Worm (Caenorhabditis elegans) whole organism, young adult: Measurements from ENCODE around the gene clec-141.

Experiments used
- nfyb-1 ChIP-seq: fragments of 200-800 bp; sonication (Bioruptor generic); IDR thresholded peaks from 2 replicates; pipeline ENCODE4 v1.3.6; 2022; ENCODE audit warnings: missing genetic modification reagents, missing genetic modification characterization, missing compliant biosample characterization
- unc-130 ChIP-seq: sonication (generic microtip); optimal IDR thresholded peaks from 2 replicates; lab custom pipeline; 2016; ENCODE audit warnings: missing genetic modification reagents, missing genetic modification characterization, missing compliant biosample characterization

DNA sequence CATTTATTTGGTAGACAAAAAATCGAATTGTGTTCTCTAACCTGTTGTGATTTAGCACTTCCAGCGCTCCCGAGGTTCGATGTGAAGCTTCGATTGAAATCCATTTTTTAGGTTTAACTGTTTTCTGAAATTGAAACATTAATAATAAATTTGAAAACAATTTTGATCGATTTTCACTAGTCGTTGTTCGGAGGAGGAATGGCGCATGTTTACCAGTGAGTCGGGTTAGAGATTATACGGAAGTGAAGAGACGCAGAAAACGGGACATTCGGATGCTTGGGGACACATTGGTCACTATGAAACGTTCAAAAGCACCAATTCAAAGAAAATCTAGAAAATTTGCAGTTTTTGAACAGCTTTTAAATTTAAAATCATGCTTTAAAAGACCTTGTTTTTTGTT lies 8.7 kb downstream of the clec-141 start, which contains the start of gene fbxl-3:
- TF ChIP-seq nfyb-1 (GFP tag; lab: Robert Waterston, UW) (no peak), unc-130 (GFP tag; lab: Kevin White, UChicago) (no peak)
